Worm (Caenorhabditis elegans) whole organism, midembryonic: ENCODE data around the gene paml-1.

Source experiments
- T22C8.4 ChIP-seq: fragments of 200-800 bp; sonication (Bioruptor generic); IDR thresholded peaks from 2 replicates; pipeline ENCODE4 v1.3.6; 2022; ENCODE audit warnings: missing genetic modification characterization, missing compliant biosample characterization
- cog-1 ChIP-seq: sonication (generic microtip); optimal IDR thresholded peaks from 2 replicates; lab custom pipeline; 2016; ENCODE audit warnings: missing genetic modification characterization, missing compliant biosample characterization
- flt-1 ChIP-seq: fragments of 200-800 bp; sonication (Bioruptor generic); IDR thresholded peaks from 2 replicates; pipeline ENCODE4 v1.3.6; 2022; ENCODE audit warnings: missing genetic modification characterization, missing compliant biosample characterization
- klf-2 ChIP-seq: fragments of 200-800 bp; sonication (Bioruptor generic); conservative IDR thresholded peaks from 2 replicates; pipeline ENCODE4 v1.3.6; 2022; ENCODE audit warnings: missing genetic modification reagents, missing genetic modification characterization, missing compliant biosample characterization
- med-1 ChIP-seq: sonication (generic microtip); optimal IDR thresholded peaks from 2 replicates; lab custom pipeline; 2017; ENCODE audit warnings: missing genetic modification characterization, mild to moderate bottlenecking, missing compliant biosample characterization, antibody characterized with exemption, missing genetic modification reagents; ENCODE audit not compliant: insufficient read depth
- ref-1 ChIP-seq: fragments of 200-800 bp; sonication (Bioruptor generic); conservative IDR thresholded peaks from 2 replicates; pipeline ENCODE4 v1.3.6; 2022; ENCODE audit warnings: missing genetic modification reagents, missing genetic modification characterization, missing compliant biosample characterization
- tab-1 ChIP-seq: fragments of 200-800 bp; sonication (Bioruptor generic); IDR thresholded peaks from 2 replicates; pipeline ENCODE4 v1.3.6; 2022; ENCODE audit warnings: missing genetic modification characterization, missing compliant biosample characterization
- ztf-23 ChIP-seq: fragments of 200-800 bp; sonication (Bioruptor generic); IDR thresholded peaks from 2 replicates; pipeline ENCODE4 v1.3.6; 2022; ENCODE audit warnings: missing genetic modification reagents, missing genetic modification characterization, missing compliant biosample characterization
- ztf-29 ChIP-seq: fragments of 200-800 bp; sonication (Bioruptor generic); IDR thresholded peaks from 2 replicates; pipeline ENCODE4 v1.3.6; 2022; ENCODE audit warnings: missing genetic modification reagents, missing genetic modification characterization, missing compliant biosample characterization

paml-1 gene

DNA sequence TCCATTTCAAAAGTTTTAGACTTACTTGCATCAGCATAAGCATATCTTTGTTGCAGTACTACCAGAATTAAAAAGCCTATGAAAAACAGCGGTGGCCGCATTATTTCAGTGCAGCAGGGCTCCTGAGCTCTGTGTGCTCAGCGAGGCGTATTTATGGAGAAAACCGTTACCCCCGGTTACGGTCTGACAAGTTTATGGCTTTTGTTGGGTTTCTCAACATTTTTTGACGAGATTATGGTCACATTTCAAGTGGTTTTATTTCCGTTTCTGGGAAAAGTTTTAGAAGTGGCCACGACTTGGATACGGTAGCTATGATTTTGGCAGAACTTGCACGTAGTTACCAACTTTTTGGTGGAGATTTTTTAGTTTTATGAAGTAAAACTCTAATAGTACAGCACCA lies at the start of gene paml-1:
paml-1 (minus strand) TSS at position 101 of the 400 bp plus-strand sequence.
- TF ChIP-seq T22C8.4 = no peak
- no peak for TF ChIP-seq flt-1 (GFP tag; lab: Robert Waterston, UW)
- no peak for TF ChIP-seq ztf-23 (GFP tag; lab: Robert Waterston, UW)
- no peak for TF ChIP-seq klf-2 (GFP tag; lab: Robert Waterston, UW)

DNA sequence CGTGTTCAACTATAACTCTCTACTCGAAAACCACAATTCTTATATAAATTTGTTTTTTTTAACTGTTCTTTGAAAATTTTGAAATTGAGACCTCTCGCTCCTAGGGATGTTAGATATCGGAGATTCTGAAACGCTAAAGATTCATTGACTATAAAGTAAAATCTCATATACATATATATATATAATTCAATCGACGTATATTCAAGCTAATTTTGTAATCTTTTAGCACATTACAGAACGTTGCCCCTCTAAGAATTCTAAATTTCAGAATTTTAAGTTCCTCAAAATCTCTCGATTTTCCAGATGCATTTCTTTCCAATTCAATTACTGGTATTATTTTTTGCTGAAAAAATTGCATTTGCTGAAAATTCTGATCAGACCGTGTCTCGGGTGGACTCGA lies 44.9 kb upstream of the paml-1 start, which contains the start of gene pad-2:
pad-2 (plus strand) TSS at position 301 of the 400 bp plus-strand sequence.
- TF ChIP-seq flt-1 (GFP tag; lab: Robert Waterston, UW) = no peak
- TF ChIP-seq cog-1 (tag; lab: Kevin White, UChicago) = no peak
- no peak for TF ChIP-seq T22C8.4
- TF ChIP-seq tab-1 (GFP tag; lab: Robert Waterston, UW) = no peak
- no peak for TF ChIP-seq klf-2 (GFP tag; lab: Robert Waterston, UW)
- no peak for TF ChIP-seq ztf-29
- no peak for TF ChIP-seq ref-1 (GFP tag; lab: Robert Waterston, UW)
- TF ChIP-seq med-1 (GFP tag; lab: Kevin White, UChicago) = no peak
- no peak for TF ChIP-seq ztf-23 (GFP tag; lab: Robert Waterston, UW)

DNA sequence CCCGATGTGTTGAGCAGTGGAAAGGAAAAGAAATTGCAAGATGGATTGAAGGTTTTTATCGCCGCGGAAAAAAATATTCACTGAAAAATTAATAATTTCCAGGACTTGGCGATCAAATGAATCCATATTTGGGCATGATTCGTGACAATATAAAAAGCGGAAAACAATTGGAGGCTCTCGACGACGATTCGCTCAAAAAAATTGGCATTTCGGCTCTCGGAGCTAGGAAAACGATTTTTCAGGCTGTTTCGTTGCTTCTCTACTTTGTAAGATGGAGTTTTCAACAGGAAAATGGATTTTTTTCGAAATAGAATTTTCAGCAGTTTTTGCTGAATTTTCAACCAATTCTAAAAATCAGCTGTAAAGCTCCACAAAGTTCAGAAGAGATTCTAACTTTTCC lies 37.9 kb upstream of the paml-1 start:
- TF ChIP-seq med-1 (GFP tag; lab: Kevin White, UChicago) = no peak
- TF ChIP-seq T22C8.4 = no peak
- TF ChIP-seq flt-1 (GFP tag; lab: Robert Waterston, UW) = no peak
- no peak for TF ChIP-seq ztf-23 (GFP tag; lab: Robert Waterston, UW)
- TF ChIP-seq tab-1 (GFP tag; lab: Robert Waterston, UW) = no peak
- TF ChIP-seq ztf-29 = no peak
- no peak for TF ChIP-seq klf-2 (GFP tag; lab: Robert Waterston, UW)
- no peak for TF ChIP-seq cog-1 (tag; lab: Kevin White, UChicago)
- TF ChIP-seq ref-1 (GFP tag; lab: Robert Waterston, UW) = no peak

DNA sequence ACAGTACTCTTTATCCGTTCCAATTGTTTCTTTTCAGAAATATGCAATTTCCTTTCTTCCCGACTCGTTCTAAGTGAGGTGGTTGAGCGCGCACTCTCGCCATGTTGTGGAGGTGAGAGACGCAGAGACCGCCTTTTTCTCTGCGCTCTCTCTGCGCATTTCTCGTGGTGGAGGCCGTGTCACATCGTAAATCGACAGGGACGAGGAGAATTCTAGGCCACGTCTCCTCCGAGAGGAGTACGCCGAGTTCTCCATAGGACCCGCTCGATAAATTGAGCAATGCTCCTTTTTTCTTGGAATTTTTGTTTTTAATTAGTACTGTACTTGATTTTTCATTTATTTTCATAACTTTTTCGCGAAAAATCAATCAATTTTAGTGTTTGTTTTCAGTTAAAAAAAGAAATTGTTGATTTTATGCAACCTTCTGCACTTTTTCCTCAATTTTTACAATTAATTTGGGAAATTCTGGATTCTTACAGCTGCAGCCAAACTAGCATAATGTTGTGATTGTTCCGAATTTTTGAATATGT lies 37.0 kb upstream of the paml-1 start, which contains the start of gene cnk-1:
cnk-1 (plus strand) TSS at position 480 of the 530 bp plus-strand sequence.
- 0 out of 2 replicates have a peak, but pooled peaks have one; percentile 19 for TF ChIP-seq tab-1 (GFP tag; lab: Robert Waterston, UW)
- TF ChIP-seq ztf-23 (GFP tag; lab: Robert Waterston, UW) = peak; percentile 91
- TF ChIP-seq med-1 (GFP tag; lab: Kevin White, UChicago) = no peak
- TF ChIP-seq T22C8.4 = peak; percentile 21; the same call in 1 of the 2 replicates
- TF ChIP-seq ztf-29 = peak; percentile 15; the same call in 1 of the 2 replicates
- TF ChIP-seq klf-2 (GFP tag; lab: Robert Waterston, UW) = peak; percentile 86
- TF ChIP-seq cog-1 (tag; lab: Kevin White, UChicago) = no peak
- TF ChIP-seq ref-1 (GFP tag; lab: Robert Waterston, UW) = peak; percentile 54; the same call in 1 of the 2 replicates
- peak; percentile 85 for TF ChIP-seq flt-1 (GFP tag; lab: Robert Waterston, UW)

DNA sequence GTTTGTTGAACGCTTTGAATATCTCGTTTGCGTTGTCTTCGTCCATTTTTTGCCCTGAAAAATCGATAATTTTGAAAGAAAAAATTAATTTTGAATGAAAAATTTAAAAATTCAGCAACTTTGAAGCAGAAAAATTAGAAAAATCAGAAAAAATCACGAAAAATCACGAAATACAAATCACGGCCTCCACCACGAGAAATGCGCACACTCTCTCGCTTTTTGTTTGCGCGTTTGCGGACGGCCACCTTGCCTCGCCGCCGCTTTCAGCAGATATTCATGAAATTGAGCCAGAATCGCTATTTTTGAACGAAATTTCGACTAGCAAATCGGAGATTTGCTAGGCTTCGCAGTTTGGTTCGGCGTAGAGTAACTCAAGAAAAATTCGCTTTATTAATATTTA lies 32.9 kb upstream of the paml-1 start, which contains the start of gene inpp-4B:
inpp-4B (minus strand) TSS at position 54 of the 400 bp plus-strand sequence.
- 0 out of 2 replicates have a peak, but pooled peaks have one; percentile 11 for TF ChIP-seq T22C8.4

DNA sequence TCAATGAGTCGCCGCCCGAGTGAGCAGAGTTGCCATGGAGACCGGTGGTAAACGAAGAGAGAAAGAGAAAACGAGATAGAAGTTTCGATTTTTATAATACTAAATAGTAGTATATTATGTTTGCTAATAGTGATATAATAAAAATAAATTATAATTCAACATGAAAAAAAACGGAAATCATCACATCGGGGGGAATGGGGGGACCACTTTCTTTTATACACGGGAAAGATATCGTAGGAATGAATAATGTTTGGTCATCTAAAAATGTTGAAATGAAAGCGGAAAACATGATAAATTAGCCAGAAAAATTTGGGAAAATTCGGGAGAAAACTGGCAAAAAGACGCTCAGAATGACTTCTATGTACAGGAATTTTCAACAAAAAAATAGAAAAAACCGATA lies 27.8 kb upstream of the paml-1 start, which contains the start of gene bbs-5:
bbs-5 (minus strand) TSS at position 101 of the 400 bp plus-strand sequence.
- TF ChIP-seq ztf-23 (GFP tag; lab: Robert Waterston, UW) (no peak), T22C8.4 (no peak), klf-2 (GFP tag; lab: Robert Waterston, UW) (no peak), cog-1 (tag; lab: Kevin White, UChicago) (no peak), ztf-29 (no peak)

DNA sequence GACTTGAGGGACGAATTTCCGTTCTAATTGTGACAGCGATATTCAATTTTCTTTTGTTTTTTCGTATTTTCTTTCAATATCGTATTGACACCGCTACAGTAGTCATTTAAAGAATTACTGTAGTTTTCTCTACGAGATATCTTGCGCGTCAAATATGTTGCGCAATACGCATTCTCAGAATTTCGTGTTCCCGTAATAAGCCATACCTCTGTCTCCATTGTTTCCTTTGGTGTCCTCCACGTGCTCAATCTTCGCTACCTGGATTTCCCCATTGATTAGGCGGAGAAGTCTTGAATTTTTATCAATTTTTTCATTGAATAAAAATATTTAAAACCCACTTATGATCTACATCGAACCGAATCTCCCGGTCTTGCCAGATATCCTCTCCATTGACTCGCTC lies 27.4 kb upstream of the paml-1 start:
- TF ChIP-seq flt-1 (GFP tag; lab: Robert Waterston, UW) = no peak
- no peak for TF ChIP-seq ztf-23 (GFP tag; lab: Robert Waterston, UW)

DNA sequence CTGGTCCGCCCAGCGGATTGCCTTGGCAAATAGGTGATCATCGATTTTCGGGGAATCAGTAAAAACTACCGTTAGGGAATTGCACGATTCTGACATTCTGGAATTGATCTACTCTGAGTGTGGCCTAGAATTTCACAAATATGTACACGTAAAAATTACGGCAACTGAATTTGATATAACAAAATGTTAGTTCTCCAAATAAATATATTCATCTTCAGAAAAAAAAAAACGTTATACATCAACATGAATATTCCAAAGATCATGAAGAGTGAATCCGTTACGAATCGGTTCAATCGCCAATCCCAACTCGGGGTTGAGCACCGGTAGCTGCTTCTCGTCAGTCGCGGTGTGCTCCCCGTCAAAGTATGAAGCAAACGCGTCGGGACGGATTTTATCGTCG lies 24.8 kb upstream of the paml-1 start, which contains the start of gene rip-1:
rip-1 (minus strand) TSS at position 101 of the 400 bp plus-strand sequence.
- TF ChIP-seq T22C8.4 (no peak), flt-1 (GFP tag; lab: Robert Waterston, UW) (no peak), ztf-29 (no peak), med-1 (GFP tag; lab: Kevin White, UChicago) (no peak), ztf-23 (GFP tag; lab: Robert Waterston, UW) (no peak), tab-1 (GFP tag; lab: Robert Waterston, UW) (no peak), ref-1 (GFP tag; lab: Robert Waterston, UW) (no peak), cog-1 (tag; lab: Kevin White, UChicago) (no peak), klf-2 (GFP tag; lab: Robert Waterston, UW) (no peak)

DNA sequence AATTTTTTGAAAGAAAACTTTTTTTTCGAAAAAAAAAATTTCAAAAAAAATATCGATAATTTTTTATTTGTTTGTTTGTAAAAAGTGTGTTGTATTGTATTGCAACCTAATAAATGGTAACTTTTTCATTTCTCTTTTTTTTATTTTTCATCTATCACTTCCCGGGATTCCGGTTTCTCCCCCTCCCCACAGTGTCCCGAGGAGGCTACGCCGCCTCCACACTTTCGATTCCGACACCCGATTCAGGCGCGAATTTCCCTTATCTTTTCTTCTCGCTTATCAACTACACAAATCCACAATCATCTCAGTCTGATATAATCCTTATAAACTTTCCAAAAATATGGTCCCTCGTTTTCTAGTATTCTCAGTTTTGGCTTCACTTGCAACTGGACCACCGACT lies 20.7 kb upstream of the paml-1 start, which contains the start of gene R01H10.4:
R01H10.4 (plus strand) TSS at position 236 of the 400 bp plus-strand sequence.
- TF ChIP-seq cog-1 (tag; lab: Kevin White, UChicago) = no peak
- no peak for TF ChIP-seq ztf-29
- TF ChIP-seq T22C8.4 = no peak
- TF ChIP-seq flt-1 (GFP tag; lab: Robert Waterston, UW) = no peak
- no peak for TF ChIP-seq klf-2 (GFP tag; lab: Robert Waterston, UW)
- no peak for TF ChIP-seq ref-1 (GFP tag; lab: Robert Waterston, UW)
- TF ChIP-seq tab-1 (GFP tag; lab: Robert Waterston, UW) = no peak
- no peak for TF ChIP-seq ztf-23 (GFP tag; lab: Robert Waterston, UW)
- no peak for TF ChIP-seq med-1 (GFP tag; lab: Kevin White, UChicago)

DNA sequence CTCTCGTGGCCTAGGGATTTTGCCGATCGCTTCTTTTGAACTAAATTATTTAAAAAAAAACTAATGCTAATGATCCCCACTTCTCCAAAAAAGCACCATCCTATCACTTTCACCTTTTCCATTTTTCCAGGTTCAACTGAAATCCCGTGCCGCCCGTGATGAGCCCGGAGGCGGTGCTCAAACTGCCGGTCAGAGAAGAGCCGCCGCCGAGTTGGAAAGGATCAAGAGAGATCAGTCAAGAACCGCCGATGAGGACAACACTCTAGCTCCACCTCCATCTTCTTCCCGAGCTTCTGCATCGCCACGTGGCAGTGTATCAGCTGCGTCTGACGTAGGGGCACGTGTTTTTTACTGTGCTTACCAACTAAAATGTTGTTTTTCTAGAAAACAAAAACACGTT lies 19.5 kb upstream of the paml-1 start:
- no peak for TF ChIP-seq ztf-29
- no peak for TF ChIP-seq cog-1 (tag; lab: Kevin White, UChicago)
- TF ChIP-seq klf-2 (GFP tag; lab: Robert Waterston, UW) = no peak
- TF ChIP-seq ztf-23 (GFP tag; lab: Robert Waterston, UW) = no peak
- no peak for TF ChIP-seq ref-1 (GFP tag; lab: Robert Waterston, UW)
- no peak for TF ChIP-seq med-1 (GFP tag; lab: Kevin White, UChicago)
- TF ChIP-seq tab-1 (GFP tag; lab: Robert Waterston, UW) = no peak
- no peak for TF ChIP-seq T22C8.4
- no peak for TF ChIP-seq flt-1 (GFP tag; lab: Robert Waterston, UW)
